Fruit fly (Drosophila melanogaster) Kc167 (cell line): ENCODE results near the gene CG13627.

Experiments used
- Myc ChIP-seq: fragments of >200 bp; optimal IDR thresholded peaks from 2 replicates; lab custom pipeline; 2017; ENCODE audit warnings: missing external identifiers
- Sin3A ChIP-seq: fragments of >200 bp; optimal IDR thresholded peaks from 2 replicates; lab custom pipeline; 2018; ENCODE audit warnings: missing external identifiers
- h ChIP-seq: fragments of >200 bp; optimal IDR thresholded peaks from 3 replicates; lab custom pipeline; 2018; ENCODE audit warnings: missing external identifiers
- insv ChIP-seq: fragments of >200 bp; optimal IDR thresholded peaks from 3 replicates; lab custom pipeline; 2018; ENCODE audit warnings: missing external identifiers
- psq ChIP-seq: fragments of >200 bp; optimal IDR thresholded peaks from 2 replicates; lab custom pipeline; 2017; ENCODE audit warnings: missing external identifiers
- ttk ChIP-seq: sonication (Bioruptor generic); optimal IDR thresholded peaks from 2 replicates; lab custom pipeline; 2017; ENCODE audit warnings: missing external identifiers

Gene CG13627

DNA sequence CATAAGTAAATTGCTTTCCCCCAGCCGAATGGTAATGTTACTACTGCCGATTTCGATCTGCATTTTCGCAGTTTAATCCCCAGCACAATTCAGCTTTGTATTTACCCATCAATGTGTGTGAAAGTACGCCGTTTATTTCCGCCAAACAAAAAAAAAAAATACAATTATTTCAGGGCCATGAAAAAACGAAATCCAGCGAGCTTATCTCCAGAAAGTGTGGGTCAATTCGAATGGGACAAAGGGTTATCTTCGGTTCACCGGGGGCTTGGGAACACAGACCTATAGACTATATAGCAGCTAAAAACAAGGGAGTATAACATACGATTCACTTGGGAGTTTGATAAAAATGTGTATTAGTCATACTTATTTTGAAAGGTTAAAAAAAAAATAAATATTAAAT, 14.5 kb downstream of the CG13627 start:
- no peak for TF ChIP-seq Myc (lab: Kevin White, UChicago)
- TF ChIP-seq insv (lab: Kevin White, UChicago), result no peak
- no peak for TF ChIP-seq ttk (lab: Kevin White, UChicago)
- TF ChIP-seq Sin3A (lab: Kevin White, UChicago), result no peak
- TF ChIP-seq h (lab: Kevin White, UChicago), result no peak
- no peak for TF ChIP-seq psq (lab: Kevin White, UChicago)

DNA sequence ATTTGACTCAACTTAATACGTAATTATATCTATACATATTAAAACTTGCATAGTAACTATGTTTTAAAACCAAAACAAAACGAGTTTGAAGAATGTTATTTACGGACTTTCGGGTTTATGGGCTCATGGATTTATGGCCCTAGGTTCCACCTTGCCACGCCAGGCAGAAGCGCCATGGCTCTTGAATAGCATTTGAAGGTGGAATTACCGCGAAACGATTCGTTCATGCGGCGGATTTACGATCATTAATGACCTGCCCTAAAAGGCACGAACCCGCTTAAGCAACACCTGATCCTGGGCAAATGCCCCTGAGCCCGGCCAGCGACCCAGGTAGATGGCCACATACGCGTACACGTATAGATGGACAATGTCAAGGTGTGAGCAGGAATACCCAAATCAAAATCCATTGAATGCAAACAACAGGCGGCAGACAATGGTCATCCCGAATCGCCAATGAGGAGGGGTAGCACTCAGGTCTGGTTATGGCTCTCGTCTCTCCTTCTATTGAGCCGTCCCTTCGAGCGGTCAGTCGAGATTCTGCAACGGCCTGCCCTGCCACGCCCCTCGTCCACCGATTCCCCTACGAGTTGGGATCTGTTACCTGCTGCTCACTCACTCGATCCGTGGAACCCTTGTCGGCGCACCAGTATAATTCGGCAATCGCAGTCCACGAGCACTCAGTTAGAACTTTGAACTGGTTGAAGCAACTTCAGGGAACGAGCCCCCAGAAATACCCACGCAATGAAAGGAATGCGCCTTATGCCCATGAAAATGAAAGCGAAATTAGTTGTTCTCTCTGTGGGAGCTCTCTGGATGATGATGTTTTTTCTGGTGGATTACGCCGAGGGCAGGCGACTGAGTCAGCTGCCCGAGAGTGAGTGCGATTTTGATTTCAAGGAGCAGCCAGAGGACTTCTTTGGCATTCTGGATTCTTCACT, 36.7 kb downstream of the CG13627 start, which contains the start of gene tld:
tld (plus strand) TSS at position 677 of the 938 bp plus-strand sequence.
- TF ChIP-seq Sin3A (lab: Kevin White, UChicago) (no peak), insv (lab: Kevin White, UChicago) (no peak), psq (lab: Kevin White, UChicago) (no peak), h (lab: Kevin White, UChicago) (no peak), Myc (lab: Kevin White, UChicago) (no peak), ttk (lab: Kevin White, UChicago) (no peak)

DNA sequence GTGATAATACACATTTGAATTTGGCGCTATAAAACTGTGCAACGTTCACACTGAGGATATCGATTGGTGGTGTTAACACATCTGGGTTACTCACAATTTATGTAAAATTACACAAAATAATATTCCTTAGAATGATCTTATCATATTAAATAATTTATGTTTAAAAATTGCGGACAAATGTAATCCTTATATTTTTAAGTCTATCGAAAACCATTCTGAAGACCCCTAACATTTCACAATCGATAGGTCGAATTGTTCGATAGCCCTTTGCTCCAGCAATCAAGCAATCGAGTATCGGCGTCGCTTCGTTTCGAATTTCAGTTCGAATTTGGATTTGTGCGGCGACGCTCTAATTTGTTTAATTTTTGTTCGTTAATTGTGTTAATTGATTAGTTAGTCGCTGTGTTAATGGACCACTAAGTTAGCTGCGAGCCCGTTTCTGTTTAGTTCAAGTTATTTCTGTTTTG, 41.0 kb downstream of the CG13627 start, which contains the start of gene asp:
asp (plus strand) TSS at position 289 of the 467 bp plus-strand sequence.
- no peak for TF ChIP-seq insv (lab: Kevin White, UChicago)

DNA sequence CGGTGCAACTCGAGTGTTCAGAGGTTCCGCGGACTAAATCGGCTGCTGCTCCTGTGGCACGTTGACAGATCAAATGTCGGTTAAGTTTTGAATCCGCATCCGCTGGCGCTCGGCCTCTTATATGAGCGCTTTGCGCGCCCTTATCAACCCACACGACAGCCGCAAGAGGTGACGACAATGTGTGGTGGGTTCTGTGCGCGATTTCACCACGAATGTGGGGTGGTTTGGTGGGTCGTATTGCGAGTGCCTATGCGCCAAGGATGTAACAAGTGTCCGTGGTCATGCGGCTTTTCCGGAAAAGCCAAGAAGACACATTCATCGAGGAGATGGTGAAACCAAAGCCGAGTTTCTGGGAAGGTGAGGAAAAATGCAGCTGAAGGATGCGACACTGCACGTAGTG, 52.4 kb downstream of the CG13627 start, which contains the start of gene AstA:
AstA (minus strand) TSS at position 101 of the 400 bp plus-strand sequence.
- TF ChIP-seq ttk (lab: Kevin White, UChicago) (no peak), h (lab: Kevin White, UChicago) (no peak), psq (lab: Kevin White, UChicago) (no peak), Myc (lab: Kevin White, UChicago) (no peak), insv (lab: Kevin White, UChicago) (no peak), Sin3A (lab: Kevin White, UChicago) (no peak)

DNA sequence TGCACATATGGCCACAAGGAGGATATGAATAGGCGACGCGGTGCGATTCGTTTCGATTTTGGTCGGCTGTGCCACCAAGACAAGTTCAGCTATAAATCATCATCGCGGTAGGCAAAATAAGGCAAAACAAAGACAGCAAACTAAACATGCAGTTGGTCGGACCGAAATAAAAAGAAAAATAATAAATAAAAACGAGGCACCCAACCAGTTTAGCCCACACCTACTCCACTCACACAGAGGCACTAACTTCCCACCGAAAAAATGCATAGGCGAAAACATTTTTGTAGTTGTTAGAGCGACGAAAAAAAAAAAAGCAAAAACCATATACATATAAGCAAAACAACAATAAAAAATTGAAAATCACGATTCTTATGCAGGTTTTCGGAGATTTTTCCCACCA, 54.1 kb downstream of the CG13627 start:
- TF ChIP-seq Myc (lab: Kevin White, UChicago) (no peak), ttk (lab: Kevin White, UChicago) (no peak), insv (lab: Kevin White, UChicago) (no peak), psq (lab: Kevin White, UChicago) (no peak), h (lab: Kevin White, UChicago) (no peak), Sin3A (lab: Kevin White, UChicago) (no peak)
